Worm (Caenorhabditis elegans): ENCODE data around the gene T21B10.3.

T21B10.3 gene

ce11 chrII:8960414-8960813 is 26.2 kb downstream of the T21B10.3 start, which contains the start of gene cal-2:
Gene cal-2 (plus strand): TSS chrII:8960714.
- TF ChIP-seq lin-39 (tag; optimal IDR thresholded peaks at IDR 0.05): no peak
- TF ChIP-seq dsc-1 (tag; optimal IDR thresholded peaks at IDR 0.05): peak; percentile 1
- no peak for TF ChIP-seq efl-3 (GFP tag; optimal IDR thresholded peaks at IDR 0.05)
- TF ChIP-seq hlh-17 (GFP tag; optimal IDR thresholded peaks at IDR 0.05; ENCODE audit: borderline replicate concordance): no peak
- TF ChIP-seq dpl-1 (GFP tag; optimal IDR thresholded peaks at IDR 0.05): no peak
- TF ChIP-seq rnt-1 (tag; optimal IDR thresholded peaks at IDR 0.05): no peak
- no peak for TF ChIP-seq sptf-1 (tag; optimal IDR thresholded peaks at IDR 0.05)

ce11 chrII:8961450-8961849 is 27.3 kb downstream of the T21B10.3 start:
- TF ChIP-seq rnt-1 (tag; optimal IDR thresholded peaks at IDR 0.05) (peak; percentile 62), mep-1 (tag; optimal IDR thresholded peaks at IDR 0.05) (no peak), unc-130 (tag; optimal IDR thresholded peaks at IDR 0.05) (peak; percentile 42), efl-1 (optimal IDR thresholded peaks at IDR 0.05) (no peak), efl-1 (GFP tag; optimal IDR thresholded peaks at IDR 0.05 in 1 of 2) (peak in 1 of 2 experiments; percentile 65), lin-14 (GFP tag; optimal IDR thresholded peaks at IDR 0.05) (peak; percentile 42), nhr-71 (tag; optimal IDR thresholded peaks at IDR 0.05) (peak; percentile 15), ama-1 (optimal IDR thresholded peaks at IDR 0.05) (peak; percentile 9), irx-1 (tag; optimal IDR thresholded peaks at IDR 0.05) (no peak)

- TF ChIP-seq mef-2 (tag; optimal IDR thresholded peaks at IDR 0.05): no peak
- peak; percentile 94 for TF ChIP-seq lin-14 (GFP tag; optimal IDR thresholded peaks at IDR 0.05)
- peak; percentile 29 for TF ChIP-seq unc-130 (tag; optimal IDR thresholded peaks at IDR 0.05)
- TF ChIP-seq jun-1 (tag; optimal IDR thresholded peaks at IDR 0.05): no peak
- TF ChIP-seq skn-1 (tag; optimal IDR thresholded peaks at IDR 0.05): no peak
- TF ChIP-seq ceh-82 (tag; optimal IDR thresholded peaks at IDR 0.05): no peak
- TF ChIP-seq fkh-4 (tag; optimal IDR thresholded peaks at IDR 0.05; ENCODE audit: borderline replicate concordance): peak; percentile 62
- TF ChIP-seq lin-35 (GFP tag; optimal IDR thresholded peaks at IDR 0.05): peak in 1 of 2 experiments; percentile 24
- peak; percentile 9 to 12 for TF ChIP-seq efl-1 (optimal IDR thresholded peaks at IDR 0.05)
- TF ChIP-seq efl-1 (GFP tag; optimal IDR thresholded peaks at IDR 0.05 in 1 of 2): peak in 1 of 2 experiments; percentile 54
- no peak for TF ChIP-seq pax-3 (tag; optimal IDR thresholded peaks at IDR 0.05)
- TF ChIP-seq nhr-85 (tag): no peak
- no peak for TF ChIP-seq efl-3 (GFP tag; optimal IDR thresholded peaks at IDR 0.05)
- TF ChIP-seq nhr-19 (GFP tag; conservative IDR thresholded peaks at IDR 0.05): peak; percentile 54
- TF ChIP-seq vab-15 (tag; optimal IDR thresholded peaks at IDR 0.05): no peak
- TF ChIP-seq hlh-4 (tag; optimal IDR thresholded peaks at IDR 0.05): no peak
- TF ChIP-seq snu-23 (GFP tag; optimal IDR thresholded peaks at IDR 0.05): peak; percentile 46
- TF ChIP-seq nhr-76 (tag; optimal IDR thresholded peaks at IDR 0.05): no peak
- no peak for TF ChIP-seq unc-98 (GFP tag; IDR thresholded peaks at IDR 0.05)
- peak; percentile 84 for TF ChIP-seq dsc-1 (tag; optimal IDR thresholded peaks at IDR 0.05)
- no peak for TF ChIP-seq fkh-10 (GFP tag; optimal IDR thresholded peaks at IDR 0.05)
- no peak for TF ChIP-seq tbx-2 (tag; optimal IDR thresholded peaks at IDR 0.05)
- no peak for TF ChIP-seq nhr-90 (tag; optimal IDR thresholded peaks at IDR 0.05; ENCODE audit: poor library complexity)
- peak; percentile 21 for TF ChIP-seq swsn-7 (tag; optimal IDR thresholded peaks at IDR 0.05)
- TF ChIP-seq grh-1 (GFP tag; IDR thresholded peaks at IDR 0.05): no peak
- TF ChIP-seq lin-15B (tag; optimal IDR thresholded peaks at IDR 0.05): no peak
- TF ChIP-seq mab-9 (GFP tag; IDR thresholded peaks at IDR 0.05): no peak
- TF ChIP-seq lir-3 (tag; optimal IDR thresholded peaks at IDR 0.05; ENCODE audit: poor library complexity): no peak
- TF ChIP-seq nhr-20 (tag; optimal IDR thresholded peaks at IDR 0.05): no peak
- TF ChIP-seq lin-39 (tag; optimal IDR thresholded peaks at IDR 0.05): peak; percentile 45
- peak; percentile 23 for TF ChIP-seq nhr-47 (tag; optimal IDR thresholded peaks at IDR 0.05)
- no peak for TF ChIP-seq xbp-1 (tag; optimal IDR thresholded peaks at IDR 0.05)
- TF ChIP-seq lsy-2 (tag; optimal IDR thresholded peaks at IDR 0.05): peak; percentile 7 to 48
- no peak for TF ChIP-seq egl-27 (tag; optimal IDR thresholded peaks at IDR 0.05)
- peak; percentile 22 for TF ChIP-seq mep-1 (tag; optimal IDR thresholded peaks at IDR 0.05)
- no peak for TF ChIP-seq zip-4 (GFP tag; optimal IDR thresholded peaks at IDR 0.05)
- TF ChIP-seq nhr-71 (tag; optimal IDR thresholded peaks at IDR 0.05): peak; percentile 74
- no peak for TF ChIP-seq fos-1 (tag; optimal IDR thresholded peaks at IDR 0.05)
- TF ChIP-seq irx-1 (tag; optimal IDR thresholded peaks at IDR 0.05): no peak
- no peak for TF ChIP-seq aha-1 (tag; optimal IDR thresholded peaks at IDR 0.05)
- no peak for TF ChIP-seq nhr-84 (tag; optimal IDR thresholded peaks at IDR 0.05)
- TF ChIP-seq dpl-1 (GFP tag; optimal IDR thresholded peaks at IDR 0.05): peak in 1 of 3 experiments; percentile 1
- TF ChIP-seq ceh-90 (tag; optimal IDR thresholded peaks at IDR 0.05): no peak
Measured at ce11 chrII:8962206-8962605, 28.0 kb downstream of the T21B10.3 start.
